Fruit fly (Drosophila melanogaster): Measurements from ENCODE around the gene CG8507.
A peak's percentile ranks its signal among the peaks of the same experiment; 100 is the strongest.

CG8507 gene

dm6 chr3R:9747272-9747874 lies 43.9 kb upstream of the CG8507 start, which contains the start of gene CG12948:
Gene CG12948, minus strand, starts transcription at chr3R:9747744.
- TF ChIP-seq CG9705 (GFP tag; optimal IDR thresholded peaks at IDR 0.05): peak; percentile 74
- TF ChIP-seq Hnf4 (GFP tag; optimal IDR thresholded peaks at IDR 0.05): no peak
- TF ChIP-seq brk (GFP tag; optimal IDR thresholded peaks at IDR 0.05): no peak
- peak; percentile 51 for TF ChIP-seq ey (GFP tag; optimal IDR thresholded peaks at IDR 0.05)
- TF ChIP-seq dmrt93B (GFP tag; optimal IDR thresholded peaks at IDR 0.05): no peak
- peak; percentile 50 for TF ChIP-seq Myc (optimal IDR thresholded peaks at IDR 0.05)
- TF ChIP-seq N (GFP tag; optimal IDR thresholded peaks at IDR 0.05): no peak
- TF ChIP-seq CG32264 (GFP tag; optimal IDR thresholded peaks at IDR 0.05): no peak
- no peak for TF ChIP-seq tai (GFP tag; optimal IDR thresholded peaks at IDR 0.05)
- TF ChIP-seq OdsH (GFP tag; optimal IDR thresholded peaks at IDR 0.05): peak; percentile 55
- TF ChIP-seq Dif (GFP tag; optimal IDR thresholded peaks at IDR 0.05; ENCODE audit: partially characterized antibody): peak; percentile 17
- TF ChIP-seq Rel (GFP tag; optimal IDR thresholded peaks at IDR 0.05): no peak
- peak; percentile 65 for TF ChIP-seq Rel (tag; optimal IDR thresholded peaks at IDR 0.05)
- no peak for TF ChIP-seq Hr78 (GFP tag; optimal IDR thresholded peaks at IDR 0.05)
- TF ChIP-seq Vsx2 (GFP tag; optimal IDR thresholded peaks at IDR 0.05; ENCODE audit: partially characterized antibody): no peak
- peak; percentile 55 for TF ChIP-seq sv (GFP tag; optimal IDR thresholded peaks at IDR 0.05)
- no peak for TF ChIP-seq h (GFP tag; optimal IDR thresholded peaks at IDR 0.05)
- TF ChIP-seq CrebA (GFP tag; optimal IDR thresholded peaks at IDR 0.05; ENCODE audit: borderline replicate concordance): no peak
- TF ChIP-seq HLH106 (tag; optimal IDR thresholded peaks at IDR 0.05): peak; percentile 79
- TF ChIP-seq Sp1 (GFP tag; optimal IDR thresholded peaks at IDR 0.05): peak; percentile 76
- no peak for TF ChIP-seq pan (optimal IDR thresholded peaks at IDR 0.05)
- no peak for TF ChIP-seq jim (GFP tag; optimal IDR thresholded peaks at IDR 0.05)
- TF ChIP-seq rgr (GFP tag; optimal IDR thresholded peaks at IDR 0.05): peak; percentile 73
- peak; percentile 96 for TF ChIP-seq woc (GFP tag; optimal IDR thresholded peaks at IDR 0.05)
- TF ChIP-seq Hr83 (GFP tag; optimal IDR thresholded peaks at IDR 0.05; ENCODE audit: poor library complexity, severe bottlenecking): no peak
- TF ChIP-seq foxo (GFP tag; optimal IDR thresholded peaks at IDR 0.05): peak in 1 of 2 experiments; percentile 32
- TF ChIP-seq Abd-B (GFP tag; optimal IDR thresholded peaks at IDR 0.05): no peak
- TF ChIP-seq GATAd (GFP tag; optimal IDR thresholded peaks at IDR 0.05): no peak
- no peak for TF ChIP-seq usp (GFP tag; optimal IDR thresholded peaks at IDR 0.05)
- TF ChIP-seq Mio (GFP tag; optimal IDR thresholded peaks at IDR 0.05): no peak
- TF ChIP-seq Dfd (GFP tag; optimal IDR thresholded peaks at IDR 0.05): no peak
- peak; percentile 80 for TF ChIP-seq br (GFP tag; optimal IDR thresholded peaks at IDR 0.05)
- TF ChIP-seq lola (GFP tag; optimal IDR thresholded peaks at IDR 0.05): no peak
- no peak for TF ChIP-seq sage (GFP tag; optimal IDR thresholded peaks at IDR 0.05)
- TF ChIP-seq psq (GFP tag; optimal IDR thresholded peaks at IDR 0.05): peak; percentile 53
- TF ChIP-seq dl (GFP tag; optimal IDR thresholded peaks at IDR 0.05; ENCODE audit: insufficient read depth in 1 of 2, partially characterized antibody in 2 of 2): no peak
- no peak for TF ChIP-seq fru (GFP tag; optimal IDR thresholded peaks at IDR 0.05)
- TF ChIP-seq dsf (GFP tag; optimal IDR thresholded peaks at IDR 0.05; ENCODE audit: borderline replicate concordance): peak; percentile 10
- TF ChIP-seq Jra (GFP tag; optimal IDR thresholded peaks at IDR 0.05): no peak

dm6 chr3R:9747875-9747899 lies 43.6 kb upstream of the CG8507 start, which contains the start of gene PpD3:
Gene PpD3, plus strand, starts transcription at chr3R:9747875.
- TF ChIP-seq GATAd (GFP tag; optimal IDR thresholded peaks at IDR 0.05): no peak
- no peak for TF ChIP-seq fru (GFP tag; optimal IDR thresholded peaks at IDR 0.05)
- TF ChIP-seq dsf (GFP tag; optimal IDR thresholded peaks at IDR 0.05; ENCODE audit: borderline replicate concordance): no peak
- TF ChIP-seq rgr (GFP tag; optimal IDR thresholded peaks at IDR 0.05): no peak

dm6 chr3R:9747900-9748663 lies 43.2 kb upstream of the CG8507 start:
- TF ChIP-seq CG32264 (GFP tag; optimal IDR thresholded peaks at IDR 0.05) (no peak), Hr83 (GFP tag; optimal IDR thresholded peaks at IDR 0.05; ENCODE audit: poor library complexity, severe bottlenecking) (no peak), rgr (GFP tag; optimal IDR thresholded peaks at IDR 0.05) (no peak), dsf (GFP tag; optimal IDR thresholded peaks at IDR 0.05; ENCODE audit: borderline replicate concordance) (no peak), ey (GFP tag; optimal IDR thresholded peaks at IDR 0.05) (no peak), CrebA (GFP tag; optimal IDR thresholded peaks at IDR 0.05; ENCODE audit: borderline replicate concordance) (no peak), Dif (GFP tag; optimal IDR thresholded peaks at IDR 0.05; ENCODE audit: partially characterized antibody) (no peak), Hr78 (GFP tag; optimal IDR thresholded peaks at IDR 0.05) (no peak), br (GFP tag; optimal IDR thresholded peaks at IDR 0.05) (no peak), psq (GFP tag; optimal IDR thresholded peaks at IDR 0.05) (no peak), sage (GFP tag; optimal IDR thresholded peaks at IDR 0.05) (no peak)
